Worm (Caenorhabditis elegans): ENCODE data around the gene D2089.8.

DNA sequence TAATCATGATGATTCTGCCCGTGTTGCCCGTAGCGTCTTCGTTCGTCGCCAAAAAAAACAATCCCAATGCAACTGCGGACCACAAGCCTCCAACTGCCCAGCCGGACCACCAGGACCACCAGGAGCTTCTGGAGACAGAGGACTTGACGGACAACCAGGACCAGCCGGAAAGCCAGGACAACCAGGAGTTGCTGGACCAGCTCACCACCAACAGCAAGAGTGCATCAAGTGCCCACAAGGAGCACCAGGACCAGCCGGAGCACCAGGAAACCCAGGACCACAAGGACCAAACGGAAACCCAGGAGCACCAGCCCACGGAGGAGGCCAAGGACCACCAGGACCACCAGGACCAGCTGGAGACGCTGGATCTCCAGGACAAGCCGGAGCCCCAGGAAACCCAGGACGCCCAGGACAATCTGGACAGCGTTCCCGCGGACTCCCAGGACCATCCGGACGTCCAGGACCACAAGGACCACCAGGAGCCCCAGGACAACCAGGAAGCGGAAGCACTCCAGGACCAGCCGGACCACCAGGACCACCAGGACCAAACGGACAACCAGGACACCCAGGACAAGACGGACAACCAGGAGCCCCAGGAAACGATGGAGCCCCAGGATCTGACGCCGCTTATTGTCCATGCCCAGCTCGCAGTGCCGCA, 45.0 kb upstream of the D2089.8 start:
- TF ChIP-seq nhr-237 (tag; optimal IDR thresholded peaks at IDR 0.05) (no peak), ces-1 (GFP tag; optimal IDR thresholded peaks at IDR 0.05) (no peak), lin-15B (tag; optimal IDR thresholded peaks at IDR 0.05) (no peak), pqm-1 (tag; optimal IDR thresholded peaks at IDR 0.05) (no peak), pax-3 (tag; optimal IDR thresholded peaks at IDR 0.05) (no peak), unc-62 (GFP tag; optimal IDR thresholded peaks at IDR 0.05) (no peak), ama-1 (optimal IDR thresholded peaks at IDR 0.05) (no peak), C34B4.2 (tag; optimal IDR thresholded peaks at IDR 0.05) (no peak), jun-1 (tag; optimal IDR thresholded peaks at IDR 0.05) (no peak), nhr-71 (tag; optimal IDR thresholded peaks at IDR 0.05) (no peak), elt-3 (tag; optimal IDR thresholded peaks at IDR 0.05) (no peak), fkh-10 (GFP tag; optimal IDR thresholded peaks at IDR 0.05) (no peak), lsy-2 (tag; optimal IDR thresholded peaks at IDR 0.05) (no peak), lin-35 (GFP tag; optimal IDR thresholded peaks at IDR 0.05) (no peak)

Data from whole organism, L1 larva.